Worm (Caenorhabditis elegans) whole organism, L1 larva: ENCODE measurements around the gene ccr-4.

Source experiments
- C04F5.9 ChIP-seq: sonication (generic microtip); optimal IDR thresholded peaks from 2 replicates; lab custom pipeline; 2016; ENCODE audit warnings: missing genetic modification characterization, missing compliant biosample characterization
- F16B12.6 ChIP-seq: fragments of 150-350 bp; optimal IDR thresholded peaks from 2 replicates; lab custom pipeline; 2014; ENCODE audit warnings: missing biosample characterization, missing genetic modification characterization
- Y116A8C.19 ChIP-seq: sonication (generic microtip); optimal IDR thresholded peaks from 2 replicates; lab custom pipeline; 2016; ENCODE audit warnings: missing compliant biosample characterization, missing genetic modification characterization, borderline replicate concordance
- aha-1 ChIP-seq: fragments of 150-350 bp; optimal IDR thresholded peaks from 2 replicates; lab custom pipeline; 2014; ENCODE audit warnings: missing biosample characterization, missing genetic modification characterization
- aly-2 ChIP-seq: fragments of 150-350 bp; optimal IDR thresholded peaks from 2 replicates; lab custom pipeline; 2014; ENCODE audit warnings: missing biosample characterization, missing genetic modification characterization
- ceh-63 ChIP-seq: fragments of 200-800 bp; sonication (Bioruptor generic); optimal IDR thresholded peaks from 2 replicates; lab custom pipeline; 2018; ENCODE audit warnings: mild to moderate bottlenecking, missing genetic modification characterization, missing compliant biosample characterization
- ceh-90 ChIP-seq: sonication (generic microtip); optimal IDR thresholded peaks from 2 replicates; lab custom pipeline; 2016; ENCODE audit warnings: missing genetic modification characterization, missing compliant biosample characterization
- ces-1 ChIP-seq: fragments of 150-350 bp; optimal IDR thresholded peaks from 2 replicates; lab custom pipeline; 2014; ENCODE audit warnings: missing biosample characterization, missing genetic modification reagents, missing genetic modification characterization
- dpl-1 ChIP-seq, 3 experiments: fragments of 150-350 bp in 2 of 3; sonication (generic microtip) in 1 of 3; optimal IDR thresholded peaks; 2 replicates each; lab custom pipeline; 2014 to 2017; ENCODE audit warnings: missing biosample characterization in 3 of 3, missing genetic modification characterization in 3 of 3, missing genetic modification reagents in 3 of 3
- dsc-1 ChIP-seq: sonication (generic microtip); optimal IDR thresholded peaks from 2 replicates; lab custom pipeline; 2016; ENCODE audit warnings: mild to moderate bottlenecking, missing genetic modification characterization, missing compliant biosample characterization
- efl-3 ChIP-seq: fragments of 200-800 bp; sonication (Bioruptor generic); optimal IDR thresholded peaks from 2 replicates; lab custom pipeline; 2018; ENCODE audit warnings: mild to moderate bottlenecking, missing genetic modification characterization, missing compliant biosample characterization
- elt-2 ChIP-seq: sonication (generic microtip); optimal IDR thresholded peaks from 2 replicates; lab custom pipeline; 2016; ENCODE audit warnings: missing genetic modification characterization, mild to moderate bottlenecking, inconsistent platforms, missing compliant biosample characterization, missing genetic modification reagents
- fkh-10 ChIP-seq: sonication (generic microtip); optimal IDR thresholded peaks from 2 replicates; lab custom pipeline; 2017; ENCODE audit warnings: missing biosample characterization, missing genetic modification reagents, missing genetic modification characterization
- fkh-4 ChIP-seq: sonication (generic microtip); optimal IDR thresholded peaks from 2 replicates; lab custom pipeline; 2016; ENCODE audit warnings: missing compliant biosample characterization, missing genetic modification characterization, borderline replicate concordance
- fkh-8 ChIP-seq: sonication (generic microtip); optimal IDR thresholded peaks from 2 replicates; lab custom pipeline; 2016; ENCODE audit warnings: mild to moderate bottlenecking, missing genetic modification characterization, missing compliant biosample characterization
- fos-1 ChIP-seq: fragments of 150-350 bp; optimal IDR thresholded peaks from 2 replicates; lab custom pipeline; 2014; ENCODE audit warnings: missing biosample characterization, missing genetic modification characterization
- grh-1 ChIP-seq: fragments of 200-800 bp; sonication (Bioruptor generic); IDR thresholded peaks from 2 replicates; pipeline ENCODE4 v1.3.6; 2022; ENCODE audit warnings: missing genetic modification reagents, missing genetic modification characterization, missing compliant biosample characterization
- hlh-4 ChIP-seq: sonication (generic microtip); optimal IDR thresholded peaks from 2 replicates; lab custom pipeline; 2016; ENCODE audit warnings: mild to moderate bottlenecking, missing genetic modification characterization, missing compliant biosample characterization
- irx-1 ChIP-seq: sonication (generic microtip); optimal IDR thresholded peaks from 2 replicates; lab custom pipeline; 2016; ENCODE audit warnings: missing genetic modification characterization, missing compliant biosample characterization
- isw-1 ChIP-seq: fragments of 200-800 bp; sonication (Bioruptor generic); IDR thresholded peaks from 2 replicates; pipeline ENCODE4 v1.3.6; 2022; ENCODE audit warnings: missing genetic modification characterization, missing compliant biosample characterization
- jun-1 ChIP-seq: fragments of 150-350 bp; optimal IDR thresholded peaks from 2 replicates; lab custom pipeline; 2014; ENCODE audit warnings: missing biosample characterization, missing genetic modification reagents, missing genetic modification characterization
- lin-35 ChIP-seq, 2 experiments: fragments of 150-350 bp; optimal IDR thresholded peaks; 2 replicates each; lab custom pipeline; 2014; ENCODE audit warnings: missing biosample characterization in 2 of 2, missing genetic modification characterization in 2 of 2, missing genetic modification reagents in 2 of 2
- lin-39 ChIP-seq: fragments of 150-350 bp; optimal IDR thresholded peaks from 2 replicates; lab custom pipeline; 2014; ENCODE audit warnings: missing biosample characterization, missing genetic modification reagents, missing genetic modification characterization
- lir-3 ChIP-seq: sonication (generic microtip); optimal IDR thresholded peaks from 2 replicates; lab custom pipeline; 2016; ENCODE audit warnings: mild to moderate bottlenecking, missing genetic modification characterization, moderate library complexity, missing compliant biosample characterization; ENCODE audit not compliant: poor library complexity
- lsy-2 ChIP-seq, 2 experiments: fragments of 150-350 bp; optimal IDR thresholded peaks; 2 replicates each; lab custom pipeline; 2014; ENCODE audit warnings: missing biosample characterization in 2 of 2, missing genetic modification characterization in 2 of 2
- mab-9 ChIP-seq: fragments of 200-800 bp; sonication (Bioruptor generic); IDR thresholded peaks from 2 replicates; pipeline ENCODE4 v1.3.6; 2022; ENCODE audit warnings: missing genetic modification reagents, missing genetic modification characterization, missing compliant biosample characterization
- mef-2 ChIP-seq: fragments of 150-350 bp; optimal IDR thresholded peaks from 2 replicates; lab custom pipeline; 2014; ENCODE audit warnings: missing biosample characterization, missing genetic modification characterization
- nhr-11 ChIP-seq: fragments of 150-350 bp; optimal IDR thresholded peaks from 2 replicates; lab custom pipeline; 2014; ENCODE audit warnings: missing biosample characterization, missing genetic modification characterization
- nhr-19 ChIP-seq: fragments of 200-800 bp; sonication (Bioruptor generic); conservative IDR thresholded peaks from 2 replicates; pipeline ENCODE4 v1.3.6; 2022; ENCODE audit warnings: missing genetic modification characterization, missing compliant biosample characterization
- nhr-20 ChIP-seq: sonication (generic microtip); optimal IDR thresholded peaks from 2 replicates; lab custom pipeline; 2016; ENCODE audit warnings: mild to moderate bottlenecking, missing genetic modification characterization, missing compliant biosample characterization
- nhr-237 ChIP-seq: fragments of 150-350 bp; optimal IDR thresholded peaks from 2 replicates; lab custom pipeline; 2014; ENCODE audit warnings: missing biosample characterization, missing genetic modification characterization
- nhr-71 ChIP-seq: sonication (generic microtip); optimal IDR thresholded peaks from 2 replicates; lab custom pipeline; 2016; ENCODE audit warnings: mild to moderate bottlenecking, missing genetic modification characterization, moderate library complexity, missing compliant biosample characterization
- nhr-76 ChIP-seq: sonication (generic microtip); optimal IDR thresholded peaks from 2 replicates; lab custom pipeline; 2017; ENCODE audit warnings: missing biosample characterization, missing genetic modification characterization
- nhr-84 ChIP-seq: sonication (generic microtip); optimal IDR thresholded peaks from 2 replicates; lab custom pipeline; 2017; ENCODE audit warnings: missing biosample characterization, missing genetic modification characterization
- nhr-90 ChIP-seq: sonication (generic microtip); optimal IDR thresholded peaks from 2 replicates; lab custom pipeline; 2016; ENCODE audit warnings: mild to moderate bottlenecking, missing genetic modification characterization, missing compliant biosample characterization; ENCODE audit not compliant: poor library complexity
- pag-3 ChIP-seq: sonication (generic microtip); optimal IDR thresholded peaks from 2 replicates; lab custom pipeline; 2017; ENCODE audit warnings: missing genetic modification characterization, mild to moderate bottlenecking, missing compliant biosample characterization, antibody characterized with exemption, borderline replicate concordance; ENCODE audit not compliant: insufficient read depth
- pax-3 ChIP-seq: fragments of 200-800 bp; sonication (Bioruptor generic); optimal IDR thresholded peaks from 2 replicates; lab custom pipeline; 2018; ENCODE audit warnings: mild to moderate bottlenecking, missing genetic modification characterization, moderate library complexity, missing compliant biosample characterization
- pqm-1 ChIP-seq: sonication (generic microtip); optimal IDR thresholded peaks from 3 replicates; lab custom pipeline; 2017; ENCODE audit warnings: missing biosample characterization, missing genetic modification characterization
- skn-1 ChIP-seq: fragments of 150-350 bp; optimal IDR thresholded peaks from 2 replicates; lab custom pipeline; 2014; ENCODE audit warnings: missing biosample characterization, missing genetic modification characterization
- snu-23 ChIP-seq: sonication (generic microtip); optimal IDR thresholded peaks from 2 replicates; lab custom pipeline; 2016; ENCODE audit warnings: missing genetic modification characterization, missing compliant biosample characterization
- sox-4 ChIP-seq: sonication (generic microtip); optimal IDR thresholded peaks from 2 replicates; lab custom pipeline; 2016; ENCODE audit warnings: missing genetic modification characterization, missing compliant biosample characterization
- sptf-1 ChIP-seq: fragments of 150-350 bp; optimal IDR thresholded peaks from 2 replicates; lab custom pipeline; 2014; ENCODE audit warnings: missing biosample characterization, missing genetic modification characterization
- sup-37 ChIP-seq: fragments of 200-800 bp; sonication (Bioruptor generic); optimal IDR thresholded peaks from 2 replicates; lab custom pipeline; 2018; ENCODE audit warnings: mild to moderate bottlenecking, missing genetic modification characterization, missing compliant biosample characterization
- tbx-2 ChIP-seq: sonication (generic microtip); optimal IDR thresholded peaks from 2 replicates; lab custom pipeline; 2016; ENCODE audit warnings: missing genetic modification characterization, missing compliant biosample characterization
- tlp-1 ChIP-seq: fragments of 150-350 bp; optimal IDR thresholded peaks from 2 replicates; lab custom pipeline; 2014; ENCODE audit warnings: missing biosample characterization, missing genetic modification characterization
- unc-30 ChIP-seq: sonication (generic microtip); optimal IDR thresholded peaks from 2 replicates; lab custom pipeline; 2017; ENCODE audit warnings: missing biosample characterization, missing genetic modification characterization
- unc-86 ChIP-seq: sonication (generic microtip); optimal IDR thresholded peaks from 2 replicates; lab custom pipeline; 2016; ENCODE audit warnings: missing genetic modification characterization, missing compliant biosample characterization
- unc-98 ChIP-seq: fragments of 200-800 bp; sonication (Bioruptor generic); IDR thresholded peaks from 2 replicates; pipeline ENCODE4 v1.3.6; 2022; ENCODE audit warnings: missing genetic modification characterization, missing compliant biosample characterization
- vab-15 ChIP-seq: sonication (generic microtip); optimal IDR thresholded peaks from 2 replicates; lab custom pipeline; 2017; ENCODE audit warnings: missing genotype, mild to moderate bottlenecking, missing genetic modification characterization, missing compliant biosample characterization
- zag-1 ChIP-seq: fragments of 150-350 bp; optimal IDR thresholded peaks from 2 replicates; lab custom pipeline; 2014; ENCODE audit warnings: missing biosample characterization, missing genetic modification characterization
- zip-4 ChIP-seq: fragments of 200-800 bp; sonication (Bioruptor generic); optimal IDR thresholded peaks from 2 replicates; lab custom pipeline; 2018; ENCODE audit warnings: mild to moderate bottlenecking, missing genetic modification characterization, moderate library complexity, missing compliant biosample characterization
- ztf-11 ChIP-seq, 2 experiments: sonication (generic microtip); optimal IDR thresholded peaks; 2 replicates each; lab custom pipeline; 2016 to 2017; ENCODE audit warnings: missing genetic modification characterization in 2 of 2, missing biosample characterization in 1 of 2, missing compliant biosample characterization in 1 of 2
- ztf-4 ChIP-seq: fragments of 150-350 bp; optimal IDR thresholded peaks from 2 replicates; lab custom pipeline; 2014; ENCODE audit warnings: missing biosample characterization, missing genetic modification characterization

Gene ccr-4

ce11 chrIV:12396645-12397258 lies 35.4 kb downstream of the ccr-4 start:
- TF ChIP-seq irx-1 (tag; lab: Kevin White, UChicago) (no peak), unc-30 (tag; lab: Kevin White, UChicago) (no peak), jun-1 (tag; lab: Kevin White, UChicago) (peak; percentile 15), grh-1 (GFP tag; lab: Robert Waterston, UW) (peak; percentile 67), Y116A8C.19 (tag; lab: Kevin White, UChicago) (no peak), nhr-19 (GFP tag; lab: Robert Waterston, UW) (no peak), C04F5.9 (tag; lab: Kevin White, UChicago) (no peak), ces-1 (GFP tag; lab: Kevin White, UChicago) (no peak), hlh-4 (tag; lab: Kevin White, UChicago) (no peak), nhr-84 (tag; lab: Kevin White, UChicago) (no peak), dpl-1 (GFP tag; optimal IDR thresholded peaks at IDR 0.05; lab: Kevin White, UChicago) (peak in 2 of 3 experiments; percentile 0 to 33), snu-23 (GFP tag; lab: Kevin White, UChicago) (peak; percentile 18), sox-4 (tag; lab: Kevin White, UChicago) (no peak), tbx-2 (no peak), vab-15 (tag; lab: Kevin White, UChicago) (no peak), fkh-4 (tag; lab: Kevin White, UChicago) (no peak), aha-1 (tag; lab: Kevin White, UChicago) (no peak), aly-2 (tag; lab: Kevin White, UChicago) (no peak), sptf-1 (tag; lab: Kevin White, UChicago) (no peak), unc-86 (tag; lab: Kevin White, UChicago) (no peak), efl-3 (GFP tag; lab: Kevin White, UChicago) (no peak), isw-1 (GFP tag; lab: Robert Waterston, UW) (no peak), sup-37 (GFP tag; lab: Kevin White, UChicago) (no peak), tlp-1 (tag; lab: Kevin White, UChicago) (no peak), pax-3 (tag; lab: Kevin White, UChicago) (no peak), zip-4 (GFP tag; lab: Kevin White, UChicago) (no peak), pqm-1 (tag; lab: Kevin White, UChicago) (no peak), lin-39 (tag; lab: Kevin White, UChicago) (no peak), fos-1 (tag; lab: Kevin White, UChicago) (no peak), unc-98 (GFP tag; lab: Robert Waterston, UW) (no peak), mef-2 (tag; lab: Kevin White, UChicago) (no peak), lsy-2 (tag; optimal IDR thresholded peaks at IDR 0.05; lab: Kevin White, UChicago) (peak; percentile 16 to 54), elt-2 (no peak), fkh-10 (no peak), fkh-8 (tag; lab: Kevin White, UChicago) (no peak), skn-1 (tag; lab: Kevin White, UChicago) (no peak), pag-3 (tag; lab: Kevin White, UChicago) (no peak), nhr-90 (tag; lab: Kevin White, UChicago) (peak; percentile 19), ceh-63 (GFP tag; lab: Kevin White, UChicago) (no peak), ceh-90 (tag; lab: Kevin White, UChicago) (no peak), F16B12.6 (tag; lab: Kevin White, UChicago) (no peak), lin-35 (GFP tag; optimal IDR thresholded peaks at IDR 0.05; lab: Kevin White, UChicago) (peak in 1 of 2 experiments; percentile 50), dsc-1 (tag; lab: Kevin White, UChicago) (peak; percentile 45), nhr-76 (no peak), zag-1 (tag; lab: Kevin White, UChicago) (no peak), nhr-20 (tag; lab: Kevin White, UChicago) (peak; percentile 15), nhr-11 (tag; lab: Kevin White, UChicago) (no peak), nhr-237 (tag; lab: Kevin White, UChicago) (no peak), ztf-11 (tag; optimal IDR thresholded peaks at IDR 0.05; lab: Kevin White, UChicago) (no peak), ztf-4 (tag; lab: Kevin White, UChicago) (peak; percentile 56), lir-3 (tag; lab: Kevin White, UChicago) (no peak), nhr-71 (no peak), mab-9 (GFP tag; lab: Robert Waterston, UW) (no peak)
